Worm (Caenorhabditis elegans) whole organism, late embryonic: Measurements from ENCODE around the gene abhd-5.1.

Experiments used
- C08G9.2 ChIP-seq: sonication (generic microtip); optimal IDR thresholded peaks from 2 replicates; lab custom pipeline; 2016; ENCODE audit warnings: mild to moderate bottlenecking, missing genetic modification characterization, moderate library complexity, missing compliant biosample characterization
- F13H6.1 ChIP-seq: sonication (generic microtip); optimal IDR thresholded peaks from 2 replicates; lab custom pipeline; 2016; ENCODE audit warnings: missing genetic modification characterization, missing compliant biosample characterization
- K09A11.1 ChIP-seq: sonication (generic microtip); optimal IDR thresholded peaks from 2 replicates; lab custom pipeline; 2017; ENCODE audit warnings: antibody characterized with exemption, mild to moderate bottlenecking, missing genetic modification characterization, missing compliant biosample characterization; ENCODE audit not compliant: insufficient read depth
- T23F11.4 ChIP-seq: fragments of 200-800 bp; sonication (Bioruptor generic); optimal IDR thresholded peaks from 2 replicates; lab custom pipeline; 2018; ENCODE audit warnings: mild to moderate bottlenecking, missing genetic modification characterization, missing compliant biosample characterization
- Y22D7AL.16 ChIP-seq: sonication (generic microtip); optimal IDR thresholded peaks from 2 replicates; lab custom pipeline; 2016; ENCODE audit warnings: missing genetic modification characterization, missing compliant biosample characterization
- ama-1 ChIP-seq: fragments of 150-350 bp; optimal IDR thresholded peaks from 2 replicates; lab custom pipeline; 2014
- ceh-14 ChIP-seq: sonication (generic microtip); optimal IDR thresholded peaks from 2 replicates; lab custom pipeline; 2016; ENCODE audit warnings: missing genotype, missing genetic modification characterization, missing compliant biosample characterization
- ceh-18 ChIP-seq: sonication (generic microtip); optimal IDR thresholded peaks from 2 replicates; lab custom pipeline; 2016; ENCODE audit warnings: missing genetic modification characterization, missing compliant biosample characterization
- ceh-2 ChIP-seq: sonication (generic microtip); optimal IDR thresholded peaks from 2 replicates; lab custom pipeline; 2016; ENCODE audit warnings: missing genotype, missing genetic modification characterization, missing compliant biosample characterization
- ceh-22 ChIP-seq: sonication (generic microtip); optimal IDR thresholded peaks from 2 replicates; lab custom pipeline; 2017; ENCODE audit warnings: missing biosample characterization, missing genetic modification characterization
- ceh-31 ChIP-seq: sonication (generic microtip); optimal IDR thresholded peaks from 2 replicates; lab custom pipeline; 2016; ENCODE audit warnings: missing genetic modification characterization, missing compliant biosample characterization
- ceh-34 ChIP-seq: sonication (generic microtip); optimal IDR thresholded peaks from 2 replicates; lab custom pipeline; 2016; ENCODE audit warnings: mild to moderate bottlenecking, missing genetic modification characterization, missing compliant biosample characterization
- ceh-45 ChIP-seq: fragments of 200-800 bp; sonication (Bioruptor generic); IDR thresholded peaks from 2 replicates; pipeline ENCODE4 v1.3.6; 2022; ENCODE audit warnings: missing genetic modification reagents, missing genetic modification characterization, missing compliant biosample characterization
- ceh-48 ChIP-seq: sonication (generic microtip); optimal IDR thresholded peaks from 2 replicates; lab custom pipeline; 2016; ENCODE audit warnings: missing genetic modification characterization, inconsistent platforms, missing compliant biosample characterization
- ceh-6 ChIP-seq: fragments of 200-800 bp; sonication (Bioruptor generic); optimal IDR thresholded peaks from 2 replicates; lab custom pipeline; 2018; ENCODE audit warnings: mild to moderate bottlenecking, missing genetic modification characterization, missing compliant biosample characterization
- che-1 ChIP-seq: sonication (generic microtip); optimal IDR thresholded peaks from 2 replicates; lab custom pipeline; 2016; ENCODE audit warnings: mild to moderate bottlenecking, missing genetic modification characterization, missing compliant biosample characterization
- dve-1 ChIP-seq: sonication (generic microtip); optimal IDR thresholded peaks from 2 replicates; lab custom pipeline; 2017; ENCODE audit warnings: antibody characterized with exemption, mild to moderate bottlenecking, missing genetic modification characterization, missing compliant biosample characterization
- ets-4 ChIP-seq: sonication (generic microtip); optimal IDR thresholded peaks from 2 replicates; lab custom pipeline; 2016; ENCODE audit warnings: missing genetic modification characterization, missing compliant biosample characterization
- fkh-10 ChIP-seq: fragments of 150-350 bp; optimal IDR thresholded peaks from 2 replicates; lab custom pipeline; 2014; ENCODE audit warnings: missing biosample characterization, missing genetic modification reagents, missing genetic modification characterization
- fkh-6 ChIP-seq: sonication (generic microtip); optimal IDR thresholded peaks from 2 replicates; lab custom pipeline; 2016; ENCODE audit warnings: missing genetic modification characterization, missing compliant biosample characterization
- hlh-13 ChIP-seq: fragments of 200-800 bp; sonication (Bioruptor generic); optimal IDR thresholded peaks from 2 replicates; lab custom pipeline; 2018; ENCODE audit warnings: mild to moderate bottlenecking, missing genetic modification characterization, missing compliant biosample characterization
- hlh-15 ChIP-seq: sonication (generic microtip); optimal IDR thresholded peaks from 2 replicates; lab custom pipeline; 2016; ENCODE audit warnings: missing genetic modification characterization, missing compliant biosample characterization
- hlh-30 ChIP-seq: sonication (generic microtip); optimal IDR thresholded peaks from 2 replicates; lab custom pipeline; 2017; ENCODE audit warnings: antibody characterized with exemption, missing genetic modification characterization, missing compliant biosample characterization; ENCODE audit not compliant: insufficient read depth
- hlh-6 ChIP-seq: sonication (generic microtip); optimal IDR thresholded peaks from 2 replicates; lab custom pipeline; 2016; ENCODE audit warnings: missing genotype, missing genetic modification characterization, missing compliant biosample characterization
- hlh-8 ChIP-seq: sonication (generic microtip); optimal IDR thresholded peaks from 2 replicates; lab custom pipeline; 2016; ENCODE audit warnings: missing genotype, missing genetic modification characterization, missing compliant biosample characterization
- lim-6 ChIP-seq: sonication (generic microtip); optimal IDR thresholded peaks from 2 replicates; lab custom pipeline; 2016; ENCODE audit warnings: missing genetic modification characterization, missing compliant biosample characterization
- lin-11 ChIP-seq: fragments of 200-800 bp; sonication (Bioruptor generic); optimal IDR thresholded peaks from 2 replicates; lab custom pipeline; 2018; ENCODE audit warnings: mild to moderate bottlenecking, missing genetic modification characterization, missing compliant biosample characterization
- madf-2 ChIP-seq: sonication (generic microtip); optimal IDR thresholded peaks from 2 replicates; lab custom pipeline; 2017; ENCODE audit warnings: missing genetic modification characterization, missing compliant biosample characterization
- mec-3 ChIP-seq: sonication (generic microtip); optimal IDR thresholded peaks from 2 replicates; lab custom pipeline; 2016; ENCODE audit warnings: borderline replicate concordance, missing genetic modification characterization, missing compliant biosample characterization
- nfya-1 ChIP-seq: sonication (generic microtip); optimal IDR thresholded peaks from 2 replicates; lab custom pipeline; 2017; ENCODE audit warnings: missing genetic modification characterization, mild to moderate bottlenecking, missing compliant biosample characterization, antibody characterized with exemption, moderate library complexity
- pag-3 ChIP-seq: sonication (generic microtip); optimal IDR thresholded peaks from 2 replicates; lab custom pipeline; 2016; ENCODE audit warnings: missing compliant biosample characterization, missing genetic modification characterization, borderline replicate concordance
- pax-1 ChIP-seq: fragments of 150-350 bp; optimal IDR thresholded peaks from 2 replicates; lab custom pipeline; 2014; ENCODE audit warnings: missing biosample characterization, missing genetic modification characterization
- pros-1 ChIP-seq: fragments of 150-350 bp; optimal IDR thresholded peaks from 2 replicates; lab custom pipeline; 2014; ENCODE audit warnings: missing biosample characterization, missing genetic modification reagents, missing genetic modification characterization
- ref-2 ChIP-seq: sonication (generic microtip); optimal IDR thresholded peaks from 2 replicates; lab custom pipeline; 2016; ENCODE audit warnings: missing genetic modification characterization, missing compliant biosample characterization
- sdc-2 ChIP-seq: sonication (generic microtip); optimal IDR thresholded peaks from 2 replicates; lab custom pipeline; 2016; ENCODE audit warnings: missing genotype, missing genetic modification characterization, missing compliant biosample characterization
- sox-4 ChIP-seq: sonication (generic microtip); optimal IDR thresholded peaks from 2 replicates; lab custom pipeline; 2017; ENCODE audit warnings: mild to moderate bottlenecking, missing genetic modification characterization, inconsistent platforms, missing compliant biosample characterization
- tbx-2 ChIP-seq: sonication (generic microtip); optimal IDR thresholded peaks from 2 replicates; lab custom pipeline; 2016; ENCODE audit warnings: missing genetic modification characterization, missing compliant biosample characterization
- tbx-7 ChIP-seq: sonication (generic microtip); optimal IDR thresholded peaks from 2 replicates; lab custom pipeline; 2016; ENCODE audit warnings: missing genotype, missing genetic modification characterization, missing compliant biosample characterization
- ttx-3 ChIP-seq: sonication (generic microtip); optimal IDR thresholded peaks from 2 replicates; lab custom pipeline; 2016; ENCODE audit warnings: missing genetic modification reagents, missing genetic modification characterization, missing compliant biosample characterization
- unc-3 ChIP-seq, 2 experiments: fragments of 200-800 bp in 1 of 2; sonication (Bioruptor generic) in 1 of 2; sonication (generic microtip) in 1 of 2; conservative IDR thresholded peaks in 1 of 2; optimal IDR thresholded peaks in 1 of 2; 2 replicates each; pipeline versions ENCODE4 v1.3.6 to Lab custom; 2016 to 2022; ENCODE audit warnings: missing compliant biosample characterization in 2 of 2, missing genetic modification characterization in 2 of 2, missing genetic modification reagents in 1 of 2
- unc-42 ChIP-seq: sonication (generic microtip); optimal IDR thresholded peaks from 2 replicates; lab custom pipeline; 2016; ENCODE audit warnings: missing genotype, missing genetic modification characterization, missing compliant biosample characterization
- unc-55 ChIP-seq: sonication (generic microtip); optimal IDR thresholded peaks from 2 replicates; lab custom pipeline; 2017; ENCODE audit warnings: missing biosample characterization, missing genetic modification reagents, missing genetic modification characterization
- zip-5 ChIP-seq: sonication (generic microtip); optimal IDR thresholded peaks from 2 replicates; lab custom pipeline; 2016; ENCODE audit warnings: missing genetic modification characterization, missing compliant biosample characterization
- ztf-16 ChIP-seq: sonication (generic microtip); optimal IDR thresholded peaks from 2 replicates; lab custom pipeline; 2017; ENCODE audit warnings: missing genetic modification characterization, missing compliant biosample characterization

abhd-5.1 gene

DNA sequence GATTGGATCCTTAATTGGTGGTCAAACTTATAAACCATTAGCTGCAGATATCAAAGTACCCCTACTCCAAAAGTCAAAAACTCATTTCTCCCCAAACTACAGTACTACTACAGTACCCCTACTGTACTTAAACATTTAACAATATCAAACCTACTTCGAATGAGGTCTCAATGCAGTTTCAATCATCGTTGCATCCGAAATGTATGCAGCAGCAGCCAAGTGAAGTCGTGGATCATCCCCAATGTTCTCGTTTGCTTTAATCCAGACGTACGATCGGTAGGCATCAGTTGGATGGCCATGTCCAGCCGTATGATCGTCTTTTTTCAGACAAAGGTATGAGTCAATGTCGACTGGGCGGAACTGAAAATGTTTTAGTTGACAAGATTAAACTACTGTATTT is 10.1 kb downstream of the abhd-5.1 start:
- TF ChIP-seq nfya-1 (tag; lab: Kevin White, UChicago) (no peak), zip-5 (tag; lab: Kevin White, UChicago) (no peak), hlh-30 (tag; lab: Kevin White, UChicago) (no peak), hlh-8 (tag; lab: Kevin White, UChicago) (no peak), pax-1 (no peak), ceh-34 (no peak)

DNA sequence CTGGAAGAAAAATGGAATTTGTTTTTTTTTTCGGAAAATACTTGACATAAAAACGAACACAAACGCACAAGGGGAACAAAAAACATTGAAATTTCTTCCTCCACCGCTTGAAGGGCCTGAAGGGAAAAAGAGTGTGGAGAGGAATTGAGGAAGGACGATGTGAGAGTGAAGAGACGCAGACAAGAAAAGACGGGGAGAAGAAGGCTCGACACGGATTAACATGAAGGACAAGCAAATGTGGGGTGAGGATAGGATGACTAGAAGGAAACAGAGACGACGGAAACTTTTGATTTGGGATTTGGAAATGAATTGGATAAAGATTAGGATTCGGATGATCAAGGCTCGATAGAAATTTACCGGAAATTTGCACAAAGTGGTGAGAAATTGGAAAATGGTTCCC is 13.1 kb downstream of the abhd-5.1 start:
- no peak for TF ChIP-seq ceh-34
- peak; percentile 34 for TF ChIP-seq ceh-31 (tag; lab: Kevin White, UChicago)
- TF ChIP-seq unc-55 (GFP tag; lab: Kevin White, UChicago), result peak; percentile 39
- no peak for TF ChIP-seq fkh-6 (tag; lab: Kevin White, UChicago)
- no peak for TF ChIP-seq Y22D7AL.16
- TF ChIP-seq pros-1, result no peak
- no peak for TF ChIP-seq hlh-13 (GFP tag; lab: Kevin White, UChicago)
- TF ChIP-seq ref-2 (tag; lab: Kevin White, UChicago), result peak; percentile 12
- TF ChIP-seq nfya-1 (tag; lab: Kevin White, UChicago), result peak; percentile 43
- peak; percentile 21 for TF ChIP-seq tbx-2 (tag; lab: Kevin White, UChicago)
- no peak for TF ChIP-seq lim-6 (tag; lab: Kevin White, UChicago)
- no peak for TF ChIP-seq che-1 (tag; lab: Kevin White, UChicago)
- no peak for TF ChIP-seq ceh-48
- TF ChIP-seq fkh-10, result no peak
- TF ChIP-seq hlh-15 (tag; lab: Kevin White, UChicago), result no peak
- peak; percentile 37 for TF ChIP-seq unc-42 (tag; lab: Kevin White, UChicago)
- TF ChIP-seq sdc-2, result no peak
- no peak for TF ChIP-seq ceh-6 (GFP tag; lab: Kevin White, UChicago)
- TF ChIP-seq K09A11.1 (tag; lab: Kevin White, UChicago), result no peak
- TF ChIP-seq hlh-6, result peak; percentile 28
- TF ChIP-seq C08G9.2 (tag; lab: Kevin White, UChicago), result no peak
- no peak for TF ChIP-seq sox-4 (tag; lab: Kevin White, UChicago)
- no peak for TF ChIP-seq ets-4 (tag; lab: Kevin White, UChicago)
- no peak for TF ChIP-seq zip-5 (tag; lab: Kevin White, UChicago)
- no peak for TF ChIP-seq pag-3 (tag; lab: Kevin White, UChicago)
- TF ChIP-seq madf-2 (tag; lab: Kevin White, UChicago), result no peak
- TF ChIP-seq unc-3 (GFP tag; conservative IDR thresholded peaks at IDR 0.05; lab: Robert Waterston, UW), result no peak
- TF ChIP-seq unc-3 (tag; optimal IDR thresholded peaks at IDR 0.05; lab: Kevin White, UChicago), result no peak
- TF ChIP-seq ceh-22 (tag; lab: Kevin White, UChicago), result no peak
- no peak for TF ChIP-seq ceh-45 (GFP tag; lab: Robert Waterston, UW)
- TF ChIP-seq ztf-16 (tag; lab: Kevin White, UChicago), result no peak
- TF ChIP-seq T23F11.4 (GFP tag; lab: Kevin White, UChicago), result no peak
- TF ChIP-seq ceh-18 (tag; lab: Kevin White, UChicago), result peak; percentile 25
- no peak for TF ChIP-seq ttx-3
- no peak for TF ChIP-seq ama-1 (lab: Kevin White, UChicago)
- TF ChIP-seq dve-1 (tag; lab: Kevin White, UChicago), result no peak
- no peak for TF ChIP-seq F13H6.1 (tag; lab: Kevin White, UChicago)
- no peak for TF ChIP-seq ceh-14 (tag; lab: Kevin White, UChicago)
- TF ChIP-seq ceh-2 (tag; lab: Kevin White, UChicago), result no peak
- no peak for TF ChIP-seq lin-11
- no peak for TF ChIP-seq mec-3
- no peak for TF ChIP-seq tbx-7 (tag; lab: Kevin White, UChicago)
- TF ChIP-seq pax-1, result no peak
